Worm (Caenorhabditis elegans): ENCODE measurements around the gene Y57G11C.48.

The Y57G11C.48 gene

DNA sequence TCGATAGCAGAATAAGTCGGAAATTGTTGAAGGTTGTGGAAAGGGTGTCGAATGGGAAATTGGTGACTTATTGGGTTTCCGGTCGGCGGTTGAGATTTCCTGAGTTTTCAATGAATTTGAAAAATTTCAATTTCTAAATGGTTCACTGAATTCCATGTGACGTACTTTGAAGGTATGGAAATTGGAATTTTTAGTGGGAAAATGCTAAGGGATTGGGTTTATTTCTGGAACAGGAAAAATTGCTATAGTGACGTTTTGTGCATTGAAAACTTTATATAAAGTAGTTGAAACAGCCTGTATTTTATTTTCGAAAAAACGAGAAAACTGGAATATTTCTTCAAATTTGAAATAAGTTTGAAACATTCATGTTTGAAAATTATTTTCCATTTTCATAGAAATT lies 34.5 kb downstream of the Y57G11C.48 start, which contains the start of gene pnc-2:
TSS of gene pnc-2 (minus strand) at position 101 of the 400 bp plus-strand sequence.
- TF ChIP-seq klf-2 (GFP tag; conservative IDR thresholded peaks at IDR 0.05) (no peak), ref-1 (GFP tag; conservative IDR thresholded peaks at IDR 0.05) (no peak), ztf-23 (GFP tag; IDR thresholded peaks at IDR 0.05) (no peak), T22C8.4 (GFP tag; IDR thresholded peaks at IDR 0.05) (no peak), ztf-29 (GFP tag; IDR thresholded peaks at IDR 0.05) (no peak), cog-1 (tag; optimal IDR thresholded peaks at IDR 0.05) (no peak), flt-1 (GFP tag; IDR thresholded peaks at IDR 0.05) (no peak), tab-1 (GFP tag; IDR thresholded peaks at IDR 0.05) (no peak), med-1 (GFP tag; optimal IDR thresholded peaks at IDR 0.05; ENCODE audit: insufficient read depth) (no peak)

DNA sequence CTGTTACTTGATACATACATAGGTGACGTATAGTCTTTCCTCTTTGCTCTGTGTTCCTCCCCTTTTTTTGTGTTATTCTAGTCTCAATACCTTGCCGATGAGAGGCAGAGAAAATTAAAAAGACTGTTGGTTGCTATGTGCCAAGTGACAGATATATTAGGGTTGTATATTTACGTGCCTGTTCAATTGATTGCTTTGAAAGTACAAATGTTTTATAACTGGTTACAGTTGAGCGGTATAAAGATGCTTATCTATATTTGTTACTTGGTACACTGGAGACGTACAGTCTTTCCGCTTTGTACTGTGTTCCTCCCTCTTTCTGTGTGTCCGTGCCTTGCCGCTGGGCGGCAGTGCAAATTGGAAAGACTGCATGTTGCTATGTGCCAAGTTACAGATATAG lies 40.9 kb downstream of the Y57G11C.48 start:
- TF ChIP-seq flt-1 (GFP tag; IDR thresholded peaks at IDR 0.05) (no peak), med-1 (GFP tag; optimal IDR thresholded peaks at IDR 0.05; ENCODE audit: insufficient read depth) (no peak), ztf-23 (GFP tag; IDR thresholded peaks at IDR 0.05) (no peak), klf-2 (GFP tag; conservative IDR thresholded peaks at IDR 0.05) (no peak), T22C8.4 (GFP tag; IDR thresholded peaks at IDR 0.05) (no peak), cog-1 (tag; optimal IDR thresholded peaks at IDR 0.05) (no peak), ztf-29 (GFP tag; IDR thresholded peaks at IDR 0.05) (no peak), tab-1 (GFP tag; IDR thresholded peaks at IDR 0.05) (no peak), ref-1 (GFP tag; conservative IDR thresholded peaks at IDR 0.05) (no peak)

DNA sequence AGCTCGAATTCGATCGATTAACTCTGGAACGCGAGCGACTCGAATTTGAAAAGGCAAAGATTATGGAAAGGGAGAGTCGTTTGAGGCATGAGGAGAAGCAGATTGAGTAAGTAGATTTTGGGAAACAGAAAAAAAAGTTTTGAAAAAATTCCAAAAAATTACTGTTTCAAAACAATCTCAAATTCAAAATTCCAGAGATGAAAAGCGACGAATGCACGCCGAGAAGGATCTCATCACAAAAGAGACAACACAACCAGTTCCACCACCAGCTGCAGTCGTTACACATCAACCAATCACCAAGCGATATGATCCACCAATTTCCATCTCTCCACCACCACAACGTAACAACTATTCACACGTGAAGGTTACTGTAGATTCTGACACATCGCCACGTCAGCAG lies 49.8 kb downstream of the Y57G11C.48 start:
- TF ChIP-seq T22C8.4 (GFP tag; IDR thresholded peaks at IDR 0.05) = no peak
- no peak for TF ChIP-seq tab-1 (GFP tag; IDR thresholded peaks at IDR 0.05)
- no peak for TF ChIP-seq flt-1 (GFP tag; IDR thresholded peaks at IDR 0.05)
- TF ChIP-seq med-1 (GFP tag; optimal IDR thresholded peaks at IDR 0.05; ENCODE audit: insufficient read depth) = no peak
- no peak for TF ChIP-seq ref-1 (GFP tag; conservative IDR thresholded peaks at IDR 0.05)
- TF ChIP-seq klf-2 (GFP tag; conservative IDR thresholded peaks at IDR 0.05) = no peak
- TF ChIP-seq ztf-29 (GFP tag; IDR thresholded peaks at IDR 0.05) = no peak
- TF ChIP-seq ztf-23 (GFP tag; IDR thresholded peaks at IDR 0.05) = no peak
- no peak for TF ChIP-seq cog-1 (tag; optimal IDR thresholded peaks at IDR 0.05)
